Worm (Caenorhabditis elegans): ENCODE measurements around the gene fbxa-75.

- TF ChIP-seq him-1 (tag; optimal IDR thresholded peaks at IDR 0.05) (no peak), W03F9.2 (tag; optimal IDR thresholded peaks at IDR 0.05) (no peak)
Measured at ce11 chrIII:1342919-1343419, 39.5 kb downstream of the fbxa-75 start, which contains the start of gene fbxa-27.

Measured in whole organism, L4/young adult.